Worm (Caenorhabditis elegans) whole organism, L4 larva: ENCODE data around the gene rimb-1.

Experiments used
- F26F4.8 ChIP-seq: fragments of 200-800 bp; sonication (Bioruptor generic); conservative IDR thresholded peaks from 2 replicates; pipeline ENCODE4 v1.3.6; 2022; ENCODE audit warnings: missing genetic modification characterization, missing compliant biosample characterization
- F37D6.2 ChIP-seq: sonication (generic microtip); optimal IDR thresholded peaks from 2 replicates; lab custom pipeline; 2016; ENCODE audit warnings: mild to moderate bottlenecking, missing genetic modification characterization, missing compliant biosample characterization
- F49E8.2 ChIP-seq: sonication (generic microtip); optimal IDR thresholded peaks from 2 replicates; lab custom pipeline; 2016; ENCODE audit warnings: missing compliant biosample characterization, mild to moderate bottlenecking, missing genetic modification characterization, borderline replicate concordance
- T26A8.4 ChIP-seq: fragments of 200-800 bp; sonication (Bioruptor generic); IDR thresholded peaks from 2 replicates; pipeline ENCODE4 v1.3.6; 2022; ENCODE audit warnings: missing genetic modification characterization, missing compliant biosample characterization
- ZK546.5 ChIP-seq, 2 experiments: sonication (generic microtip); optimal IDR thresholded peaks; 2 replicates each; lab custom pipeline; 2017; ENCODE audit warnings: missing biosample characterization in 2 of 2, missing genetic modification characterization in 2 of 2
- aha-1 ChIP-seq: fragments of 150-350 bp; peaks from one replicate; lab custom pipeline; 2014; ENCODE audit warnings: missing biosample characterization, missing genetic modification characterization
- aly-2 ChIP-seq: sonication (generic microtip); optimal IDR thresholded peaks from 2 replicates; lab custom pipeline; 2018; ENCODE audit warnings: missing biosample characterization, missing genetic modification characterization
- ama-1 ChIP-seq: fragments of 150-350 bp; optimal IDR thresholded peaks from 2 replicates; lab custom pipeline; 2014; ENCODE audit warnings: inconsistent platforms, mixed read lengths
- attf-4 ChIP-seq: sonication (generic microtip); optimal IDR thresholded peaks from 3 replicates; lab custom pipeline; 2017; ENCODE audit warnings: missing biosample characterization, missing genetic modification characterization
- ceh-20 ChIP-seq: fragments of 200-800 bp; sonication (Bioruptor generic); IDR thresholded peaks from 2 replicates; pipeline ENCODE4 v1.3.6; 2022; ENCODE audit warnings: missing genetic modification reagents, missing genetic modification characterization, missing compliant biosample characterization
- ceh-28 ChIP-seq: fragments of 150-350 bp; optimal IDR thresholded peaks from 2 replicates; lab custom pipeline; 2014; ENCODE audit warnings: missing biosample characterization, missing genetic modification reagents, missing genetic modification characterization
- ces-1 ChIP-seq: fragments of 150-350 bp; sonication (generic microtip); optimal IDR thresholded peaks from 4 replicates; lab custom pipeline; 2014; ENCODE audit warnings: missing biosample characterization, missing genetic modification reagents, missing genetic modification characterization
- cey-2 ChIP-seq: sonication (generic microtip); optimal IDR thresholded peaks from 3 replicates; lab custom pipeline; 2017; ENCODE audit warnings: missing genetic modification characterization, mild to moderate bottlenecking, missing compliant biosample characterization, antibody characterized with exemption, borderline replicate concordance; ENCODE audit not compliant: insufficient read depth
- ctbp-1 ChIP-seq: fragments of 200-800 bp; sonication (Bioruptor generic); IDR thresholded peaks from 2 replicates; pipeline ENCODE4 v1.3.6; 2022; ENCODE audit warnings: missing genetic modification reagents, missing genetic modification characterization, missing compliant biosample characterization
- daf-16 ChIP-seq, 3 experiments: sonication (generic microtip); optimal IDR thresholded peaks; 2 replicates each; lab custom pipeline; 2016 to 2017; ENCODE audit warnings: missing genetic modification characterization in 3 of 3, missing genetic modification reagents in 3 of 3, mild to moderate bottlenecking in 2 of 3, missing compliant biosample characterization in 2 of 3, missing biosample characterization in 1 of 3, moderate library complexity in 1 of 3
- dmd-6 ChIP-seq: fragments of 200-800 bp; sonication (Bioruptor generic); IDR thresholded peaks from 2 replicates; pipeline ENCODE4 v1.3.6; 2022; ENCODE audit warnings: missing genetic modification reagents, missing genetic modification characterization, missing compliant biosample characterization
- dmd-9 ChIP-seq: fragments of 200-800 bp; sonication (Bioruptor generic); IDR thresholded peaks from 2 replicates; pipeline ENCODE4 v1.3.6; 2022; ENCODE audit warnings: missing genetic modification reagents, missing genetic modification characterization, missing compliant biosample characterization
- dpl-1 ChIP-seq: fragments of 150-350 bp; optimal IDR thresholded peaks from 2 replicates; lab custom pipeline; 2014; ENCODE audit warnings: missing biosample characterization, missing genetic modification reagents, missing genetic modification characterization
- dve-1 ChIP-seq: sonication (generic microtip); optimal IDR thresholded peaks from 2 replicates; lab custom pipeline; 2017; ENCODE audit warnings: antibody characterized with exemption, mild to moderate bottlenecking, missing genetic modification characterization, missing compliant biosample characterization; ENCODE audit not compliant: insufficient read depth
- egl-27 ChIP-seq: sonication (generic microtip); optimal IDR thresholded peaks from 3 replicates; lab custom pipeline; 2017; ENCODE audit warnings: missing biosample characterization, missing genetic modification reagents, missing genetic modification characterization
- egl-43 ChIP-seq: fragments of 200-800 bp; sonication (Bioruptor generic); IDR thresholded peaks from 2 replicates; pipeline ENCODE4 v1.3.6; 2022; ENCODE audit warnings: missing genetic modification reagents, missing genetic modification characterization, missing compliant biosample characterization
- fkh-10 ChIP-seq: fragments of 150-350 bp; optimal IDR thresholded peaks from 2 replicates; lab custom pipeline; 2014; ENCODE audit warnings: missing biosample characterization, missing genetic modification reagents, missing genetic modification characterization
- hif-1 ChIP-seq, 2 experiments: sonication (generic microtip); optimal IDR thresholded peaks; 2 replicates each; lab custom pipeline; 2016 to 2017; ENCODE audit warnings: missing compliant biosample characterization in 2 of 2, missing genetic modification characterization in 2 of 2, missing genetic modification reagents in 2 of 2, missing genotype in 2 of 2, mild to moderate bottlenecking in 1 of 2
- hlh-11 ChIP-seq: fragments of 200-800 bp; sonication (Bioruptor generic); optimal IDR thresholded peaks from 2 replicates; lab custom pipeline; 2018; ENCODE audit warnings: mild to moderate bottlenecking, missing genetic modification characterization, missing compliant biosample characterization
- hmg-1.1 ChIP-seq: fragments of 200-800 bp; sonication (Bioruptor generic); IDR thresholded peaks from 2 replicates; pipeline ENCODE4 v1.3.6; 2022; ENCODE audit warnings: missing genetic modification reagents, missing genetic modification characterization, missing compliant biosample characterization
- lim-7 ChIP-seq: fragments of 200-800 bp; sonication (Bioruptor generic); IDR thresholded peaks from 2 replicates; pipeline ENCODE4 v1.3.6; 2022; ENCODE audit warnings: missing genetic modification characterization, missing compliant biosample characterization
- lin-1 ChIP-seq: fragments of 200-800 bp; sonication (Bioruptor generic); IDR thresholded peaks from 2 replicates; pipeline ENCODE4 v1.3.6; 2022; ENCODE audit warnings: missing genetic modification reagents, missing genetic modification characterization, missing compliant biosample characterization
- lin-13 ChIP-seq: fragments of 150-350 bp; optimal IDR thresholded peaks from 2 replicates; lab custom pipeline; 2014; ENCODE audit warnings: missing biosample characterization, missing genetic modification reagents, missing genetic modification characterization
- lin-15B ChIP-seq: fragments of 150-350 bp; sonication (generic microtip); optimal IDR thresholded peaks from 3 replicates; lab custom pipeline; 2014; ENCODE audit warnings: missing biosample characterization, missing genetic modification characterization
- lin-38 ChIP-seq: fragments of 200-800 bp; sonication (Bioruptor generic); IDR thresholded peaks from 2 replicates; pipeline ENCODE4 v1.3.6; 2022; ENCODE audit warnings: missing genetic modification reagents, missing genetic modification characterization, missing compliant biosample characterization
- lsy-2 ChIP-seq, 2 experiments: fragments of 150-350 bp in 1 of 2; sonication (generic microtip) in 1 of 2; optimal IDR thresholded peaks; 2 replicates each; lab custom pipeline; 2014 to 2017; ENCODE audit warnings: missing biosample characterization in 2 of 2, missing genetic modification characterization in 2 of 2
- mdl-1 ChIP-seq, 2 experiments: fragments of 150-350 bp in 1 of 2; sonication (generic microtip) in 1 of 2; optimal IDR thresholded peaks; 2 replicates each; lab custom pipeline; 2014 to 2017; ENCODE audit warnings: missing biosample characterization in 2 of 2, missing genetic modification characterization in 2 of 2
- mep-1 ChIP-seq: fragments of 150-350 bp; sonication (generic microtip); optimal IDR thresholded peaks from 3 replicates; lab custom pipeline; 2014; ENCODE audit warnings: missing biosample characterization, missing genetic modification characterization
- mes-2 ChIP-seq: sonication (generic microtip); optimal IDR thresholded peaks from 2 replicates; lab custom pipeline; 2016; ENCODE audit warnings: missing genotype, mild to moderate bottlenecking, missing genetic modification characterization, missing compliant biosample characterization; ENCODE audit not compliant: poor library complexity, severe bottlenecking
- mxl-2 ChIP-seq: fragments of 200-800 bp; sonication (Bioruptor generic); conservative IDR thresholded peaks from 2 replicates; pipeline ENCODE4 v1.3.6; 2022; ENCODE audit warnings: missing genetic modification reagents, missing genetic modification characterization, missing compliant biosample characterization
- nhr-11 ChIP-seq: fragments of 150-350 bp; optimal IDR thresholded peaks from 2 replicates; lab custom pipeline; 2014; ENCODE audit warnings: missing biosample characterization, missing genetic modification characterization
- nhr-6 ChIP-seq: fragments of 150-350 bp; optimal IDR thresholded peaks from 2 replicates; lab custom pipeline; 2014; ENCODE audit warnings: missing biosample characterization, missing genetic modification characterization
- nhr-76 ChIP-seq: fragments of 150-350 bp; optimal IDR thresholded peaks from 2 replicates; lab custom pipeline; 2014; ENCODE audit warnings: missing biosample characterization, missing genetic modification characterization
- pha-4 ChIP-seq, 2 experiments: fragments of 150-350 bp in 1 of 2; fragments of 200-800 bp in 1 of 2; sonication (Bioruptor generic) in 1 of 2; IDR thresholded peaks in 1 of 2; optimal IDR thresholded peaks in 1 of 2; 2 replicates each; pipeline versions ENCODE4 v1.3.6 to Lab custom; 2014 to 2022; ENCODE audit warnings: missing genetic modification characterization in 2 of 2, missing genetic modification reagents in 2 of 2, missing biosample characterization in 1 of 2, missing compliant biosample characterization in 1 of 2
- rbr-2 ChIP-seq: sonication (generic microtip); optimal IDR thresholded peaks from 2 replicates; lab custom pipeline; 2016; ENCODE audit warnings: missing genotype, missing genetic modification characterization, missing compliant biosample characterization
- set-16 ChIP-seq: fragments of 200-800 bp; sonication (Bioruptor generic); IDR thresholded peaks from 2 replicates; pipeline ENCODE4 v1.3.6; 2022; ENCODE audit warnings: missing genetic modification reagents, missing genetic modification characterization, missing compliant biosample characterization
- tag-97 ChIP-seq: fragments of 200-800 bp; sonication (Bioruptor generic); IDR thresholded peaks from 2 replicates; pipeline ENCODE4 v1.3.6; 2022; ENCODE audit warnings: missing genetic modification characterization, missing compliant biosample characterization
- unc-39 ChIP-seq: sonication (generic microtip); optimal IDR thresholded peaks from 2 replicates; lab custom pipeline; 2017; ENCODE audit warnings: missing biosample characterization, missing genetic modification characterization
- unc-62 ChIP-seq, 3 experiments: fragments of 150-350 bp in 1 of 3; sonication (generic microtip); optimal IDR thresholded peaks in 2 of 3; peaks in 1 of 3; 1 replicate in 1 of 3; 2 replicates in 2 of 3; lab custom pipeline; 2014 to 2017; ENCODE audit warnings: missing biosample characterization in 3 of 3, missing genetic modification characterization in 3 of 3, missing genetic modification reagents in 3 of 3, missing genotype in 1 of 3
- zfp-2 ChIP-seq: sonication (generic microtip); optimal IDR thresholded peaks from 2 replicates; lab custom pipeline; 2016; ENCODE audit warnings: mild to moderate bottlenecking, missing genetic modification characterization, missing compliant biosample characterization
- zip-2 ChIP-seq: fragments of 150-350 bp; optimal IDR thresholded peaks from 2 replicates; lab custom pipeline; 2014; ENCODE audit warnings: missing biosample characterization, missing genetic modification characterization
- ztf-11 ChIP-seq: fragments of 150-350 bp; optimal IDR thresholded peaks from 2 replicates; lab custom pipeline; 2014; ENCODE audit warnings: missing biosample characterization, missing genetic modification characterization

The rimb-1 gene

ce11 chrIII:1777969-1778368 is 10.2 kb upstream of the rimb-1 start, which contains the start of gene Y39A3CL.4:
TSS of gene Y39A3CL.4 (minus strand) at chrIII:1778069.
- TF ChIP-seq ceh-28 (tag; lab: Kevin White, UChicago) (no peak), zfp-2 (no peak), daf-16 (GFP tag; optimal IDR thresholded peaks at IDR 0.05; lab: Kevin White, UChicago) (no peak), daf-16 (tag; optimal IDR thresholded peaks at IDR 0.05; lab: Kevin White, UChicago) (peak; percentile 8)

- peak; percentile 42 for TF ChIP-seq nhr-11
- TF ChIP-seq hmg-1.1 = peak; percentile 75
- TF ChIP-seq lsy-2 (tag; optimal IDR thresholded peaks at IDR 0.05; lab: Kevin White, UChicago) = peak; percentile 36 to 76
- peak; percentile 6 for TF ChIP-seq dve-1 (tag; lab: Kevin White, UChicago)
- TF ChIP-seq rbr-2 (tag; lab: Kevin White, UChicago) = peak; percentile 75
- TF ChIP-seq pha-4 (GFP tag; IDR thresholded peaks at IDR 0.05; lab: Robert Waterston, UW) = peak; percentile 67; the same call in 1 of the 2 replicates
- no peak for TF ChIP-seq pha-4 (tag; optimal IDR thresholded peaks at IDR 0.05; lab: Kevin White, UChicago)
- peak; percentile 94 for TF ChIP-seq aha-1 (tag; lab: Kevin White, UChicago)
- TF ChIP-seq mep-1 (tag; lab: Kevin White, UChicago) = peak; percentile 83
- TF ChIP-seq egl-43 (GFP tag; lab: Robert Waterston, UW) = peak; percentile 71
- no peak for TF ChIP-seq lim-7
- peak; percentile 38 for TF ChIP-seq fkh-10 (GFP tag; lab: Kevin White, UChicago)
- TF ChIP-seq unc-62 (GFP tag; optimal IDR thresholded peaks at IDR 0.05 in 1 of 2; lab: Kevin White, UChicago) = no peak
- TF ChIP-seq unc-62 (tag; optimal IDR thresholded peaks at IDR 0.05; lab: Kevin White, UChicago) = no peak
- peak; percentile 66; the same call in 1 of the 2 replicates for TF ChIP-seq ctbp-1 (GFP tag; lab: Robert Waterston, UW)
- TF ChIP-seq lin-15B = no peak
- no peak for TF ChIP-seq ces-1 (GFP tag; lab: Kevin White, UChicago)
- TF ChIP-seq zip-2 = no peak
- TF ChIP-seq dmd-9 (GFP tag; lab: Robert Waterston, UW) = no peak
- no peak for TF ChIP-seq nhr-76 (tag; lab: Kevin White, UChicago)
- TF ChIP-seq ZK546.5 (tag; optimal IDR thresholded peaks at IDR 0.05; lab: Kevin White, UChicago) = no peak
- peak; percentile 28; the same call in 1 of the 2 replicates for TF ChIP-seq lin-38 (GFP tag; lab: Robert Waterston, UW)
- no peak for TF ChIP-seq egl-27 (tag; lab: Kevin White, UChicago)
- TF ChIP-seq hlh-11 (tag; lab: Kevin White, UChicago) = peak; percentile 47
- TF ChIP-seq nhr-6 = no peak
- TF ChIP-seq mes-2 (tag; lab: Kevin White, UChicago) = peak; percentile 46
- TF ChIP-seq attf-4 (tag; lab: Kevin White, UChicago) = no peak
- peak in 1 of 2 experiments; percentile 53 for TF ChIP-seq mdl-1 (tag; optimal IDR thresholded peaks at IDR 0.05; lab: Kevin White, UChicago)
- TF ChIP-seq ztf-11 = no peak
- no peak for TF ChIP-seq ama-1 (lab: Kevin White, UChicago)
- no peak for TF ChIP-seq mxl-2 (GFP tag; lab: Robert Waterston, UW)
- no peak for TF ChIP-seq tag-97 (GFP tag; lab: Robert Waterston, UW)
- no peak for TF ChIP-seq F49E8.2 (tag; lab: Kevin White, UChicago)
- TF ChIP-seq F26F4.8 = no peak
- TF ChIP-seq ceh-28 (tag; lab: Kevin White, UChicago) = no peak
- no peak; the same call in 1 of the 2 replicates for TF ChIP-seq ceh-20
- no peak for TF ChIP-seq unc-39 (tag; lab: Kevin White, UChicago)
- TF ChIP-seq set-16 (GFP tag; lab: Robert Waterston, UW) = peak; percentile 98
- TF ChIP-seq T26A8.4 = no peak
- TF ChIP-seq dpl-1 (GFP tag; lab: Kevin White, UChicago) = no peak
- peak; percentile 32 for TF ChIP-seq F37D6.2 (tag; lab: Kevin White, UChicago)
- TF ChIP-seq lin-13 (GFP tag; lab: Kevin White, UChicago) = peak; percentile 20
- no peak for TF ChIP-seq daf-16 (GFP tag; optimal IDR thresholded peaks at IDR 0.05; lab: Kevin White, UChicago)
- TF ChIP-seq daf-16 (tag; optimal IDR thresholded peaks at IDR 0.05; lab: Kevin White, UChicago) = no peak
- no peak for TF ChIP-seq lin-1 (GFP tag; lab: Robert Waterston, UW)
- TF ChIP-seq cey-2 (tag; lab: Kevin White, UChicago) = no peak
- peak; percentile 14; the same call in 1 of the 2 replicates for TF ChIP-seq dmd-6 (GFP tag; lab: Robert Waterston, UW)
- peak in 1 of 2 experiments; percentile 57 for TF ChIP-seq hif-1 (tag; optimal IDR thresholded peaks at IDR 0.05; lab: Kevin White, UChicago)
- TF ChIP-seq aly-2 (tag; lab: Kevin White, UChicago) = no peak
Measured at ce11 chrIII:1785776-1786175, 2.4 kb upstream of the rimb-1 start.
